Worm (Caenorhabditis elegans) whole organism, L1 larva: ENCODE data around the gene flp-5.
"Not testable (repeated sequence)": the region's sequence is repeated elsewhere in the genome, so short reads cannot be mapped to it uniquely, and the experiment has no call there.

Source experiments
- C04F5.9 ChIP-seq: sonication (generic microtip); optimal IDR thresholded peaks from 2 replicates; lab custom pipeline; 2016; ENCODE audit warnings: missing genetic modification characterization, missing compliant biosample characterization
- C16A3.4 ChIP-seq: fragments of 150-350 bp; optimal IDR thresholded peaks from 2 replicates; lab custom pipeline; 2014; ENCODE audit warnings: missing biosample characterization, missing genetic modification characterization
- C34B4.2 ChIP-seq: sonication (generic microtip); optimal IDR thresholded peaks from 2 replicates; lab custom pipeline; 2017; ENCODE audit warnings: mild to moderate bottlenecking, missing genetic modification characterization, missing compliant biosample characterization
- Y116A8C.19 ChIP-seq: sonication (generic microtip); optimal IDR thresholded peaks from 2 replicates; lab custom pipeline; 2016; ENCODE audit warnings: missing compliant biosample characterization, missing genetic modification characterization, borderline replicate concordance
- aha-1 ChIP-seq: fragments of 150-350 bp; optimal IDR thresholded peaks from 2 replicates; lab custom pipeline; 2014; ENCODE audit warnings: missing biosample characterization, missing genetic modification characterization
- alr-1 ChIP-seq: fragments of 200-800 bp; sonication (Bioruptor generic); optimal IDR thresholded peaks from 2 replicates; lab custom pipeline; 2018; ENCODE audit warnings: borderline replicate concordance, mild to moderate bottlenecking, missing genetic modification characterization, missing compliant biosample characterization
- ama-1 ChIP-seq: fragments of 150-350 bp; optimal IDR thresholded peaks from 2 replicates; lab custom pipeline; 2014
- ceh-63 ChIP-seq: fragments of 200-800 bp; sonication (Bioruptor generic); optimal IDR thresholded peaks from 2 replicates; lab custom pipeline; 2018; ENCODE audit warnings: mild to moderate bottlenecking, missing genetic modification characterization, missing compliant biosample characterization
- ceh-8 ChIP-seq: fragments of 200-800 bp; sonication (Bioruptor generic); optimal IDR thresholded peaks from 2 replicates; lab custom pipeline; 2018; ENCODE audit warnings: mild to moderate bottlenecking, missing genetic modification characterization, moderate library complexity, missing compliant biosample characterization
- ceh-82 ChIP-seq, 3 experiments: fragments of 150-350 bp in 1 of 3; sonication (generic microtip) in 2 of 3; optimal IDR thresholded peaks; 2 replicates each; lab custom pipeline; 2014 to 2017; ENCODE audit warnings: missing biosample characterization in 3 of 3, missing genetic modification characterization in 3 of 3
- ceh-88 ChIP-seq: fragments of 200-800 bp; sonication (Bioruptor generic); IDR thresholded peaks from 2 replicates; pipeline ENCODE4 v1.3.6; 2022; ENCODE audit warnings: missing genetic modification characterization, missing compliant biosample characterization
- ces-1 ChIP-seq: fragments of 150-350 bp; optimal IDR thresholded peaks from 2 replicates; lab custom pipeline; 2014; ENCODE audit warnings: missing biosample characterization, missing genetic modification reagents, missing genetic modification characterization
- dpl-1 ChIP-seq, 3 experiments: fragments of 150-350 bp in 2 of 3; sonication (generic microtip) in 1 of 3; optimal IDR thresholded peaks; 2 replicates each; lab custom pipeline; 2014 to 2017; ENCODE audit warnings: missing biosample characterization in 3 of 3, missing genetic modification characterization in 3 of 3, missing genetic modification reagents in 3 of 3
- efl-3 ChIP-seq: fragments of 200-800 bp; sonication (Bioruptor generic); optimal IDR thresholded peaks from 2 replicates; lab custom pipeline; 2018; ENCODE audit warnings: mild to moderate bottlenecking, missing genetic modification characterization, missing compliant biosample characterization
- egl-13 ChIP-seq: sonication (generic microtip); optimal IDR thresholded peaks from 2 replicates; lab custom pipeline; 2016; ENCODE audit warnings: missing genotype, missing genetic modification reagents, missing genetic modification characterization, missing compliant biosample characterization
- egl-27 ChIP-seq, 2 experiments: fragments of 150-350 bp in 1 of 2; sonication (generic microtip); optimal IDR thresholded peaks; 3 replicates each; lab custom pipeline; 2017 to 2018; ENCODE audit warnings: missing biosample characterization in 2 of 2, missing genetic modification characterization in 2 of 2, missing genetic modification reagents in 2 of 2
- elt-3 ChIP-seq, 6 experiments: fragments of 150-350 bp in 1 of 6; sonication (generic microtip); optimal IDR thresholded peaks; 2 replicates each; lab custom pipeline; 2017 to 2018; ENCODE audit warnings: missing biosample characterization in 6 of 6, missing genetic modification characterization in 6 of 6, inconsistent platforms in 1 of 6
- ets-5 ChIP-seq: fragments of 200-800 bp; sonication (Bioruptor generic); IDR thresholded peaks from 2 replicates; pipeline ENCODE4 v1.3.6; 2022; ENCODE audit warnings: missing genetic modification characterization, missing compliant biosample characterization
- fkh-10 ChIP-seq: sonication (generic microtip); optimal IDR thresholded peaks from 2 replicates; lab custom pipeline; 2017; ENCODE audit warnings: missing biosample characterization, missing genetic modification reagents, missing genetic modification characterization
- fkh-4 ChIP-seq: sonication (generic microtip); optimal IDR thresholded peaks from 2 replicates; lab custom pipeline; 2016; ENCODE audit warnings: missing compliant biosample characterization, missing genetic modification characterization, borderline replicate concordance
- fkh-8 ChIP-seq: sonication (generic microtip); optimal IDR thresholded peaks from 2 replicates; lab custom pipeline; 2016; ENCODE audit warnings: mild to moderate bottlenecking, missing genetic modification characterization, missing compliant biosample characterization
- grh-1 ChIP-seq: fragments of 200-800 bp; sonication (Bioruptor generic); IDR thresholded peaks from 2 replicates; pipeline ENCODE4 v1.3.6; 2022; ENCODE audit warnings: missing genetic modification reagents, missing genetic modification characterization, missing compliant biosample characterization
- hpl-2 ChIP-seq: fragments of 150-350 bp; optimal IDR thresholded peaks from 2 replicates; lab custom pipeline; 2014; ENCODE audit warnings: missing biosample characterization, missing genetic modification reagents, missing genetic modification characterization
- jun-1 ChIP-seq: fragments of 150-350 bp; optimal IDR thresholded peaks from 2 replicates; lab custom pipeline; 2014; ENCODE audit warnings: missing biosample characterization, missing genetic modification reagents, missing genetic modification characterization
- lin-13 ChIP-seq: fragments of 150-350 bp; optimal IDR thresholded peaks from 2 replicates; lab custom pipeline; 2014; ENCODE audit warnings: missing biosample characterization, missing genetic modification reagents, missing genetic modification characterization
- lin-35 ChIP-seq, 2 experiments: fragments of 150-350 bp; optimal IDR thresholded peaks; 2 replicates each; lab custom pipeline; 2014; ENCODE audit warnings: missing biosample characterization in 2 of 2, missing genetic modification characterization in 2 of 2, missing genetic modification reagents in 2 of 2
- lsy-2 ChIP-seq, 2 experiments: fragments of 150-350 bp; optimal IDR thresholded peaks; 2 replicates each; lab custom pipeline; 2014; ENCODE audit warnings: missing biosample characterization in 2 of 2, missing genetic modification characterization in 2 of 2
- mdl-1 ChIP-seq, 2 experiments: fragments of 150-350 bp; optimal IDR thresholded peaks; 2 replicates each; lab custom pipeline; 2014 to 2017; ENCODE audit warnings: missing biosample characterization in 2 of 2, missing genetic modification characterization in 2 of 2, inconsistent platforms in 1 of 2
- mef-2 ChIP-seq: fragments of 150-350 bp; optimal IDR thresholded peaks from 2 replicates; lab custom pipeline; 2014; ENCODE audit warnings: missing biosample characterization, missing genetic modification characterization
- mep-1 ChIP-seq: fragments of 150-350 bp; optimal IDR thresholded peaks from 2 replicates; lab custom pipeline; 2014; ENCODE audit warnings: missing biosample characterization, missing genetic modification characterization
- nhr-11 ChIP-seq: fragments of 150-350 bp; optimal IDR thresholded peaks from 2 replicates; lab custom pipeline; 2014; ENCODE audit warnings: missing biosample characterization, missing genetic modification characterization
- nhr-19 ChIP-seq: fragments of 200-800 bp; sonication (Bioruptor generic); conservative IDR thresholded peaks from 2 replicates; pipeline ENCODE4 v1.3.6; 2022; ENCODE audit warnings: missing genetic modification characterization, missing compliant biosample characterization
- nhr-237 ChIP-seq: fragments of 150-350 bp; optimal IDR thresholded peaks from 2 replicates; lab custom pipeline; 2014; ENCODE audit warnings: missing biosample characterization, missing genetic modification characterization
- nhr-28 ChIP-seq: fragments of 150-350 bp; optimal IDR thresholded peaks from 2 replicates; lab custom pipeline; 2014; ENCODE audit warnings: missing biosample characterization, missing genetic modification characterization
- nhr-47 ChIP-seq: sonication (generic microtip); optimal IDR thresholded peaks from 2 replicates; lab custom pipeline; 2016; ENCODE audit warnings: mild to moderate bottlenecking, missing genetic modification characterization, moderate library complexity, missing compliant biosample characterization
- nhr-71 ChIP-seq: sonication (generic microtip); optimal IDR thresholded peaks from 2 replicates; lab custom pipeline; 2016; ENCODE audit warnings: mild to moderate bottlenecking, missing genetic modification characterization, moderate library complexity, missing compliant biosample characterization
- nhr-77 ChIP-seq: fragments of 150-350 bp; optimal IDR thresholded peaks from 2 replicates; lab custom pipeline; 2014; ENCODE audit warnings: missing biosample characterization, missing genetic modification characterization
- nhr-85 ChIP-seq: sonication (generic microtip); peaks from one replicate; lab custom pipeline; 2016; ENCODE audit warnings: missing genetic modification characterization, inconsistent platforms, missing compliant biosample characterization
- nhr-90 ChIP-seq: sonication (generic microtip); optimal IDR thresholded peaks from 2 replicates; lab custom pipeline; 2016; ENCODE audit warnings: mild to moderate bottlenecking, missing genetic modification characterization, missing compliant biosample characterization; ENCODE audit not compliant: poor library complexity
- pax-3 ChIP-seq: fragments of 200-800 bp; sonication (Bioruptor generic); optimal IDR thresholded peaks from 2 replicates; lab custom pipeline; 2018; ENCODE audit warnings: mild to moderate bottlenecking, missing genetic modification characterization, moderate library complexity, missing compliant biosample characterization
- rnt-1 ChIP-seq: sonication (generic microtip); optimal IDR thresholded peaks from 2 replicates; lab custom pipeline; 2016; ENCODE audit warnings: mild to moderate bottlenecking, missing genetic modification characterization, moderate library complexity, missing compliant biosample characterization
- sptf-1 ChIP-seq: fragments of 150-350 bp; optimal IDR thresholded peaks from 2 replicates; lab custom pipeline; 2014; ENCODE audit warnings: missing biosample characterization, missing genetic modification characterization
- swsn-7 ChIP-seq: sonication (generic microtip); optimal IDR thresholded peaks from 2 replicates; lab custom pipeline; 2016; ENCODE audit warnings: missing genetic modification characterization, missing compliant biosample characterization
- tlp-1 ChIP-seq: fragments of 150-350 bp; optimal IDR thresholded peaks from 2 replicates; lab custom pipeline; 2014; ENCODE audit warnings: missing biosample characterization, missing genetic modification characterization
- unc-130 ChIP-seq: fragments of 150-350 bp; optimal IDR thresholded peaks from 2 replicates; lab custom pipeline; 2017; ENCODE audit warnings: missing biosample characterization, missing genetic modification characterization, inconsistent platforms
- unc-62 ChIP-seq: fragments of 150-350 bp; optimal IDR thresholded peaks from 2 replicates; lab custom pipeline; 2014; ENCODE audit warnings: missing biosample characterization, missing genetic modification reagents, missing genetic modification characterization
- unc-86 ChIP-seq: sonication (generic microtip); optimal IDR thresholded peaks from 2 replicates; lab custom pipeline; 2016; ENCODE audit warnings: missing genetic modification characterization, missing compliant biosample characterization
- xbp-1 ChIP-seq: sonication (generic microtip); optimal IDR thresholded peaks from 2 replicates; lab custom pipeline; 2016; ENCODE audit warnings: missing genetic modification characterization, missing compliant biosample characterization
- zip-4 ChIP-seq: fragments of 200-800 bp; sonication (Bioruptor generic); optimal IDR thresholded peaks from 2 replicates; lab custom pipeline; 2018; ENCODE audit warnings: mild to moderate bottlenecking, missing genetic modification characterization, moderate library complexity, missing compliant biosample characterization
- ztf-4 ChIP-seq: fragments of 150-350 bp; optimal IDR thresholded peaks from 2 replicates; lab custom pipeline; 2014; ENCODE audit warnings: missing biosample characterization, missing genetic modification characterization

Gene flp-5

DNA sequence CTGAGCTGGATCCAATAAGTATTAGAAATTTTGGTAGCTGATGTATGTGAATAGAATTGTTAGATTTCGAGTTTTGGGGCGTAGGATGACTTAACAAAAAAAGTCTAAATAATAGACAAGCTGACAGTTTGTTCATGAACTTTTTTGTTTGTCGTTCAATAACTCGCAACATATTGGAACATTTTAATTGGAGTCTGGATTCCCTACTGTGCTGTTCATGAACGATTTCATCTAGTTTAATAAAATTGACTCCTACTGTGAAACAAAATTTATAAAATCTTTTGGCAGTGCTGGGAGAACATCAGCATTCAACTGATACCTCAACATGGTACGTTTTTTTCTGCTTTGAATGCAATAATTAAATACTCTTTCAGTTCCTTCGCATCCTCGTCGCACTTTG is 13.5 kb downstream of the flp-5 start, which contains the start of gene nspc-7:
Gene nspc-7, plus strand, starts transcription at position 301 of the 400 bp plus-strand sequence.
- not testable (repeated sequence) for TF ChIP-seq efl-3 (GFP tag; lab: Kevin White, UChicago); unc-62; unc-86

DNA sequence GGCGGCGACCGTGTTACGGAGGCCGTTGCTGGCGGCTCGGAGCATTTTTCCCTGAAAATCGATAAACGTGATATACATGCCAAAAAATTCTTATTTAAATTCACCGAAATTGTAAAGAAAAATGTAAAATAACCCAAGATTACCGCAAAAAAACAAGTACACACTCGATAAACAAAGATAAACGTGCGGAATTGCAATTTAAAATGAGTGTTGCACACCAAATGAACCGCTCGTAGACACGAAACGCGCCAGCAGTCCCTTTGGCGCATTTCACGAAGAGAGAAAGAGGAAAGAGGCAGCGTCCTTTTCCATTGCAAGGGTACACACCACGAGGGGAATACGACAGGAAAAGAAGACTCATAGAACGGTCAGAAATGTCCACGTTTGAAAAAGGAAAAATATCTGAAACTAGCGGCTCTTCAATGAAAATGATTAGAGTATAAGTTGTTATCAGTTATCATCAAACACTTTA is 18.0 kb downstream of the flp-5 start, which contains the start of gene sdha-1:
Gene sdha-1, minus strand, starts transcription at position 51 of the 472 bp plus-strand sequence.
- TF ChIP-seq ceh-82 (tag; optimal IDR thresholded peaks at IDR 0.05; lab: Kevin White, UChicago): peak; percentile 81 to 87 (median 86)
- peak; percentile 8 for TF ChIP-seq C04F5.9 (tag; lab: Kevin White, UChicago)
- peak; percentile 98 for TF ChIP-seq nhr-19
- peak; percentile 94 for TF ChIP-seq nhr-71
- peak; percentile 4 for TF ChIP-seq hpl-2 (GFP tag; lab: Kevin White, UChicago)
- TF ChIP-seq Y116A8C.19: no peak
- TF ChIP-seq xbp-1 (tag; lab: Kevin White, UChicago): peak; percentile 91
- peak; percentile 59 for TF ChIP-seq fkh-10 (GFP tag; lab: Kevin White, UChicago)
- no peak for TF ChIP-seq ceh-8 (GFP tag; lab: Kevin White, UChicago)
- no peak for TF ChIP-seq ces-1 (GFP tag; lab: Kevin White, UChicago)
- TF ChIP-seq lsy-2 (tag; optimal IDR thresholded peaks at IDR 0.05; lab: Kevin White, UChicago): peak; percentile 86 to 88
- no peak for TF ChIP-seq alr-1 (tag; lab: Kevin White, UChicago)
- no peak for TF ChIP-seq unc-62
- TF ChIP-seq C16A3.4: peak; percentile 93
- TF ChIP-seq egl-27 (tag; optimal IDR thresholded peaks at IDR 0.05; lab: Kevin White, UChicago): no peak
- TF ChIP-seq zip-4 (GFP tag; lab: Kevin White, UChicago): peak; percentile 53
- TF ChIP-seq ztf-4: peak; percentile 83
- TF ChIP-seq nhr-90 (tag; lab: Kevin White, UChicago): peak; percentile 90
- peak; percentile 93 for TF ChIP-seq swsn-7 (tag; lab: Kevin White, UChicago)
- TF ChIP-seq unc-86: peak; percentile 82
- TF ChIP-seq elt-3 (tag; optimal IDR thresholded peaks at IDR 0.05; lab: Kevin White, UChicago): peak in 3 of 6 experiments; percentile 42 to 87 (median 63)
- peak; percentile 74 for TF ChIP-seq egl-13
- no peak for TF ChIP-seq ama-1
- no peak for TF ChIP-seq tlp-1 (tag; lab: Kevin White, UChicago)
- TF ChIP-seq efl-3 (GFP tag; lab: Kevin White, UChicago): no peak
- peak; percentile 64 for TF ChIP-seq nhr-77 (tag; lab: Kevin White, UChicago)
- TF ChIP-seq C34B4.2 (tag; lab: Kevin White, UChicago): no peak
- no peak for TF ChIP-seq nhr-28
- peak in 1 of 2 experiments; percentile 94 for TF ChIP-seq mdl-1 (tag; optimal IDR thresholded peaks at IDR 0.05; lab: Kevin White, UChicago)
- peak; percentile 88 for TF ChIP-seq nhr-47
- no peak for TF ChIP-seq sptf-1 (tag; lab: Kevin White, UChicago)
- TF ChIP-seq unc-130: peak; percentile 83
- TF ChIP-seq rnt-1 (tag; lab: Kevin White, UChicago): peak; percentile 90
- TF ChIP-seq dpl-1 (GFP tag; optimal IDR thresholded peaks at IDR 0.05; lab: Kevin White, UChicago): peak; percentile 66 to 82 (median 79)
- TF ChIP-seq nhr-237 (tag; lab: Kevin White, UChicago): peak; percentile 41
- no peak for TF ChIP-seq fkh-4 (tag; lab: Kevin White, UChicago)
- TF ChIP-seq pax-3 (tag; lab: Kevin White, UChicago): peak; percentile 61
- peak; percentile 84 for TF ChIP-seq jun-1
- TF ChIP-seq grh-1 (GFP tag; lab: Robert Waterston, UW): peak; percentile 63
- no peak for TF ChIP-seq ets-5 (GFP tag; lab: Robert Waterston, UW)
- TF ChIP-seq mef-2: peak; percentile 65
- peak; percentile 88 for TF ChIP-seq aha-1 (tag; lab: Kevin White, UChicago)
- TF ChIP-seq mep-1 (tag; lab: Kevin White, UChicago): peak; percentile 96
- peak; percentile 93 for TF ChIP-seq nhr-85 (tag; lab: Kevin White, UChicago)
- TF ChIP-seq lin-35 (GFP tag; optimal IDR thresholded peaks at IDR 0.05; lab: Kevin White, UChicago): peak; percentile 77 to 91
- peak; percentile 66; the same call in 1 of the 2 replicates for TF ChIP-seq ceh-88 (GFP tag; lab: Robert Waterston, UW)
- peak; percentile 70 for TF ChIP-seq lin-13
- TF ChIP-seq nhr-11 (tag; lab: Kevin White, UChicago): no peak
- peak; percentile 87 for TF ChIP-seq fkh-8
- TF ChIP-seq ceh-63: no peak
